Worm (Caenorhabditis elegans) whole organism, young adult: ENCODE results near the gene Y38H6C.9.
"Not testable (repeated sequence)": the region's sequence is repeated elsewhere in the genome, so short reads cannot be mapped to it uniquely, and the experiment has no call there.

ENCODE experiments used
- F37B4.10 ChIP-seq: fragments of 200-800 bp; sonication (Bioruptor generic); IDR thresholded peaks from 2 replicates; pipeline ENCODE4 v1.3.6; 2022; ENCODE audit warnings: missing genetic modification characterization, missing compliant biosample characterization
- F55B11.4 ChIP-seq: sonication (generic microtip); optimal IDR thresholded peaks from 2 replicates; lab custom pipeline; 2016; ENCODE audit warnings: missing compliant biosample characterization, missing genetic modification characterization, borderline replicate concordance; ENCODE audit not compliant: insufficient read depth
- F57A8.1 ChIP-seq: fragments of 200-800 bp; sonication (Bioruptor generic); optimal IDR thresholded peaks from 2 replicates; lab custom pipeline; 2018; ENCODE audit warnings: mild to moderate bottlenecking, missing genetic modification characterization, moderate library complexity, missing compliant biosample characterization
- Y53F4B.3 ChIP-seq: fragments of 200-800 bp; sonication (Bioruptor generic); IDR thresholded peaks from 2 replicates; pipeline ENCODE4 v1.3.6; 2022; ENCODE audit warnings: missing genetic modification reagents, missing genetic modification characterization, missing compliant biosample characterization
- Y56A3A.18 ChIP-seq: fragments of 200-800 bp; sonication (Bioruptor generic); IDR thresholded peaks from 2 replicates; pipeline ENCODE4 v1.3.6; 2022; ENCODE audit warnings: missing genetic modification reagents, missing genetic modification characterization, missing compliant biosample characterization
- Y67H2A.10 ChIP-seq: fragments of 200-800 bp; sonication (Bioruptor generic); conservative IDR thresholded peaks from 2 replicates; pipeline ENCODE4 v1.3.6; 2022; ENCODE audit warnings: missing genetic modification reagents, missing genetic modification characterization, missing compliant biosample characterization
- athp-1 ChIP-seq: sonication (generic microtip); optimal IDR thresholded peaks from 2 replicates; lab custom pipeline; 2017; ENCODE audit warnings: mild to moderate bottlenecking, missing genetic modification characterization, missing compliant biosample characterization
- attf-3 ChIP-seq: fragments of 200-800 bp; sonication (Bioruptor generic); conservative IDR thresholded peaks from 2 replicates; pipeline ENCODE4 v1.3.6; 2022; ENCODE audit warnings: missing genetic modification reagents, missing genetic modification characterization, missing compliant biosample characterization
- cebp-1 ChIP-seq, 2 experiments: fragments of 200-800 bp in 1 of 2; sonication (Bioruptor generic) in 1 of 2; sonication (generic microtip) in 1 of 2; IDR thresholded peaks in 1 of 2; optimal IDR thresholded peaks in 1 of 2; 2 replicates each; pipeline versions ENCODE4 v1.3.6 to Lab custom; 2017 to 2022; ENCODE audit warnings: missing compliant biosample characterization in 2 of 2, missing genetic modification characterization in 2 of 2, mild to moderate bottlenecking in 1 of 2, missing genetic modification reagents in 1 of 2, moderate library complexity in 1 of 2
- ceh-40 ChIP-seq: fragments of 200-800 bp; sonication (Bioruptor generic); IDR thresholded peaks from 2 replicates; pipeline ENCODE4 v1.3.6; 2022; ENCODE audit warnings: missing genetic modification characterization, missing compliant biosample characterization
- die-1 ChIP-seq: sonication (generic microtip); optimal IDR thresholded peaks from 2 replicates; lab custom pipeline; 2016; ENCODE audit warnings: missing genotype, mild to moderate bottlenecking, missing genetic modification characterization, missing compliant biosample characterization
- dpff-1 ChIP-seq: sonication (generic microtip); optimal IDR thresholded peaks from 2 replicates; lab custom pipeline; 2017; ENCODE audit warnings: mild to moderate bottlenecking, missing genetic modification characterization, missing compliant biosample characterization
- egrh-3 ChIP-seq: fragments of 200-800 bp; sonication (Bioruptor generic); IDR thresholded peaks from 2 replicates; pipeline ENCODE4 v1.3.6; 2022; ENCODE audit warnings: missing genetic modification reagents, missing genetic modification characterization, missing compliant biosample characterization
- ets-4 ChIP-seq: fragments of 200-800 bp; sonication (Bioruptor generic); optimal IDR thresholded peaks from 2 replicates; lab custom pipeline; 2018; ENCODE audit warnings: mild to moderate bottlenecking, missing genetic modification characterization, missing compliant biosample characterization
- lag-1 ChIP-seq: fragments of 200-800 bp; sonication (Bioruptor generic); IDR thresholded peaks from 2 replicates; pipeline ENCODE4 v1.3.6; 2022; ENCODE audit warnings: missing genetic modification reagents, missing genetic modification characterization, missing compliant biosample characterization
- lin-26 ChIP-seq: fragments of 200-800 bp; sonication (Bioruptor generic); IDR thresholded peaks from 2 replicates; pipeline ENCODE4 v1.3.6; 2022; ENCODE audit warnings: missing genetic modification reagents, missing genetic modification characterization, missing compliant biosample characterization
- madf-3 ChIP-seq: fragments of 200-800 bp; sonication (Bioruptor generic); IDR thresholded peaks from 2 replicates; pipeline ENCODE4 v1.3.6; 2022; ENCODE audit warnings: missing genetic modification reagents, missing genetic modification characterization, missing compliant biosample characterization
- madf-8 ChIP-seq: fragments of 200-800 bp; sonication (Bioruptor generic); conservative IDR thresholded peaks from 2 replicates; pipeline ENCODE4 v1.3.6; 2022; ENCODE audit warnings: missing genetic modification reagents, missing genetic modification characterization, missing compliant biosample characterization
- mcd-1 ChIP-seq: fragments of 200-800 bp; sonication (Bioruptor generic); IDR thresholded peaks from 2 replicates; pipeline ENCODE4 v1.3.6; 2022; ENCODE audit warnings: missing genetic modification reagents, missing genetic modification characterization, missing compliant biosample characterization
- nfya-2 ChIP-seq: fragments of 200-800 bp; sonication (Bioruptor generic); IDR thresholded peaks from 2 replicates; pipeline ENCODE4 v1.3.6; 2022; ENCODE audit warnings: missing genetic modification reagents, missing genetic modification characterization, missing compliant biosample characterization
- nhr-120 ChIP-seq: fragments of 200-800 bp; sonication (Bioruptor generic); IDR thresholded peaks from 2 replicates; pipeline ENCODE4 v1.3.6; 2022; ENCODE audit warnings: missing genetic modification characterization, missing compliant biosample characterization
- sdz-38 ChIP-seq: sonication (generic microtip); optimal IDR thresholded peaks from 2 replicates; lab custom pipeline; 2016; ENCODE audit warnings: missing genotype, missing genetic modification characterization, missing compliant biosample characterization
- sptf-2 ChIP-seq: fragments of 200-800 bp; sonication (Bioruptor generic); optimal IDR thresholded peaks from 2 replicates; lab custom pipeline; 2018; ENCODE audit warnings: mild to moderate bottlenecking, missing genetic modification characterization, missing compliant biosample characterization
- tbx-9 ChIP-seq: sonication (generic microtip); optimal IDR thresholded peaks from 2 replicates; lab custom pipeline; 2016; ENCODE audit warnings: borderline replicate concordance, missing genetic modification characterization, inconsistent platforms, missing compliant biosample characterization
- zfh-2 ChIP-seq: fragments of 200-800 bp; sonication (Bioruptor generic); conservative IDR thresholded peaks from 2 replicates; pipeline ENCODE4 v1.3.6; 2022; ENCODE audit warnings: missing genetic modification reagents, missing genetic modification characterization, missing compliant biosample characterization
- ztf-3 ChIP-seq: fragments of 200-800 bp; sonication (Bioruptor generic); optimal IDR thresholded peaks from 2 replicates; lab custom pipeline; 2018; ENCODE audit warnings: mild to moderate bottlenecking, missing genetic modification characterization, missing compliant biosample characterization

Gene Y38H6C.9

ce11 chrV:20525816-20526459 is 3.9 kb upstream of the Y38H6C.9 start, which contains the start of the genes srh-166 and Y38H6C.24:
Gene srh-166, minus strand, starts transcription at chrV:20525866.
Gene Y38H6C.24, plus strand, starts transcription at chrV:20526435.
- TF ChIP-seq tbx-9 (tag; lab: Kevin White, UChicago) (no peak), cebp-1 (GFP tag; IDR thresholded peaks at IDR 0.05; lab: Robert Waterston, UW) (peak; percentile 36; the same call in 1 of the 2 replicates), cebp-1 (tag; optimal IDR thresholded peaks at IDR 0.05; lab: Kevin White, UChicago) (peak; percentile 70)

DNA sequence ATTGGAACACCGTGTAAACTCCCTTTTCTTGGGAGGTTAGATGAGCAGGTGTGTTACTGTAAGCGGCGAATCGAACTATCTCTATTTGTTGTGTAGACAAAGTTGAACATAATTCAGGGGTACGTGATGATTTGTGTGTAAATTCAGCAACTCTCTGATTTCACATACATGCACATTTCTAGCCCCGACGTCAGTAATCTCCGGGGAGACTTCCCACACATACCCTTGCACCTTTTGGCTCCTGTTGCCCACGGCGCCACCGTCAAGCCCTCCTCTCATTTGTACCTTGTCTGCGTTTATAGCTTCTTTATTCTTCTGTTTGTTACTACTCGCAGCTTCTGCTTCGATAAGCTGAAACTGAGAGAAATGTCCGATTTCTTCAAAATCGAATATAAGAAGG is 3.1 kb downstream of the Y38H6C.9 start, which contains the start of gene Y38H6C.25:
TSS of gene Y38H6C.25 (plus strand) at position 301 of the 400 bp plus-strand sequence.
- no peak for TF ChIP-seq ets-4
- TF ChIP-seq mcd-1 (GFP tag; lab: Robert Waterston, UW): no peak
- no peak for TF ChIP-seq ztf-3 (GFP tag; lab: Kevin White, UChicago)
- TF ChIP-seq madf-3 (GFP tag; lab: Robert Waterston, UW): no peak

- TF ChIP-seq tbx-9 (tag; lab: Kevin White, UChicago) (no peak), zfh-2 (GFP tag; lab: Robert Waterston, UW) (peak; percentile 36; the same call in 1 of the 2 replicates)
Observed at ce11 chrV:20517005-20517404, 5.1 kb downstream of the Y38H6C.9 start.

DNA sequence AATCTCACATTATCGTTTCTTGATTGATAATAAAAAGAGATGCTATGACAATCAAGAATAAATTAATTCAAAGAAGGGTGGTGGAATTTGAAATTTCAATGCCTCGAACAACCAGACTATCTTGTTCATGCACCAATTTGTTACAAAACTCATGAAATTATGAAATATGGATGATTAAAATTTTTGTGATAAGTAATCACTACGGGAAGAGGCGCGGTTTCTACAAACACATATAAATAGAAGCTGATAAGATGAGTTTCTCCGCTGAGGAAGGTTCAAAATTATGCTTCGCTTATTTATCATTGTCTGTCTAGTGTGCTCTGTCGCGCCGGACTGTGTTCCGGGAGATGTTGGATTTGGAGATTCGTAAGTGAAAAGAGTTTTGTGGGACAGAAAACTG is 7.6 kb downstream of the Y38H6C.9 start:
- no peak for TF ChIP-seq egrh-3 (GFP tag; lab: Robert Waterston, UW)
- TF ChIP-seq sdz-38: no peak
- TF ChIP-seq lin-26: no peak
- TF ChIP-seq sptf-2 (GFP tag; lab: Kevin White, UChicago): no peak
- no peak for TF ChIP-seq die-1
- no peak for TF ChIP-seq Y56A3A.18 (GFP tag; lab: Robert Waterston, UW)
- TF ChIP-seq dpff-1 (tag; lab: Kevin White, UChicago): no peak
- TF ChIP-seq madf-8 (GFP tag; lab: Robert Waterston, UW): no peak
- no peak for TF ChIP-seq F57A8.1
- TF ChIP-seq athp-1 (tag; lab: Kevin White, UChicago): no peak
- TF ChIP-seq lag-1: no peak
- no peak for TF ChIP-seq Y53F4B.3
- no peak for TF ChIP-seq Y67H2A.10 (GFP tag; lab: Robert Waterston, UW)
- TF ChIP-seq F55B11.4 (tag; lab: Kevin White, UChicago): no peak
- TF ChIP-seq, all 124 proteins: peak for 0

ce11 chrV:20513661-20514060 is 8.4 kb downstream of the Y38H6C.9 start, which contains the start of gene Y38H6C.8:
Gene Y38H6C.8, plus strand, starts transcription at chrV:20513961.
- not testable (repeated sequence) for TF ChIP-seq F37B4.10, nfya-2, attf-3 (GFP tag; lab: Robert Waterston, UW)
- TF ChIP-seq, all 124 proteins: peak for 0; not testable (repeated sequence) for 124

DNA sequence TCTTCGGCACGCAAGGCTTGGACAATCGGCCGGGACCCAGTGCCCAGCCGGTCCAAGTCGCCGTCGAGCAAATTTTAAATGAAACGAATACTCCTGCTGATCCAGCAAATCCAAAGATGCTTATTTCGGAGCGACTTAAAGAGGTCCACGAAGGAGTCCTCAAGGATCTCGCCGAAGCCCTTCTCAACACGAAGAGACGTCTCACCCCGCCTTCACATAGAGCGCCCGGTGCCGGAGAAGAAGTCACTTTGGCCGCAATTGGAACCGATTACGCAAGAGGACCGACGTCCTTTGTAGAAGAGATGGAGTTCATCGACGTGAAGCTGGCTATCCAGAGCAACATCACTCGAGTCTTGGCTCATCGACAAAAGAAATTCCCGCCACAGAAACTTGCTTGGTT is 12.6 kb downstream of the Y38H6C.9 start:
- no peak for TF ChIP-seq ceh-40 (GFP tag; lab: Robert Waterston, UW)
- peak; percentile 56; the same call in 1 of the 2 replicates for TF ChIP-seq zfh-2 (GFP tag; lab: Robert Waterston, UW)
- 0 out of 2 replicates have a peak, but pooled peaks have one; percentile 46 for TF ChIP-seq nhr-120 (GFP tag; lab: Robert Waterston, UW)
